Fruit fly (Drosophila melanogaster): ENCODE data around the gene CG3792.

The CG3792 gene

DNA sequence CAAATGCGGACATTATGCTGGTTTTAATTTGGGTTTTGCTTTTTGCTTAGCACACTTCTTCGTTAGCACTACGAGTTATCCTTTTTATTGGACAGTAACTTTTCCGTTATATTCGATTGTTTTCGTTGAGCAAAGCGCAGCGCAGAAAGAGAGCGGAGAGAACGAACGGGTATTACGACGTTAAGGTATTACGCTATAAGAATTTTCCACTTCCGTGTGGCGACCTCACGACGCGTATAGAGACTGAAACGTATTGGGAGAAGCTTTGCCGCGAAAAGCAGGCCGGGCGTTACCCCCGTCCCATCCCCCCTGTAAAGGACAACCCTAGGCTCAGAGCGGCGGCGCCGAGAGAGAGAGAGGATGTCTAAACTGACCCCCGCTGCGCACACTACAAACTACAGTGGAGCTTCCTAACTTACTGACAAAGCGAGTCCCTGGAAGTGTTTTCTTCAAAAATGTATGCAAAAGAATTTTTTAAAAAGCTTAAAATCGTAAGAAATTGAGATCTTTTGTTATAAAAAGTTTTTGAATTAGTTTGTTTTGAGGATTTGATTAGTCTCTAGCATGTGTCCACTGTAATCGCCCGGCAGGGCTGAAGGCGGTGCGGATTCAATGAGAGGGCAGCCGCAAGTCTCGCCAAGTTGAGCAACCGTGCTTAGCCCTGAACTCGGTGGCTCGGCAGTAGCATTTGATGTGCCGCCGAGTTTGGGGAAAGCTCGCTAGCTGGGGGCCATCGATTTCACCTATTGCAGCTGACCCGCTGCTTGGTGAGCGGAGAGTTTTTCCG is 27.8 kb downstream of the CG3792 start (continued):
- TF ChIP-seq abd-A (tag; optimal IDR thresholded peaks at IDR 0.05) (peak; percentile 77), p53 (GFP tag; optimal IDR thresholded peaks at IDR 0.05) (peak; percentile 89), CG3726 (GFP tag; IDR thresholded peaks at IDR 0.05) (peak; percentile 93), Fer3 (tag; optimal IDR thresholded peaks at IDR 0.05) (peak; percentile 97), CG6791 (GFP tag; IDR thresholded peaks at IDR 0.05; ENCODE audit: partially characterized antibody) (no peak), CG6654 (GFP tag; optimal IDR thresholded peaks at IDR 0.05) (peak; percentile 76), br (optimal IDR thresholded peaks at IDR 0.05) (no peak), Deaf1 (tag; optimal IDR thresholded peaks at IDR 0.05) (peak; percentile 80), Dref (GFP tag; IDR thresholded peaks at IDR 0.05) (0 out of 2 replicates have a peak, but pooled peaks have one; percentile 36), NC2α (GFP tag; optimal IDR thresholded peaks at IDR 0.05) (peak; percentile 83), CG10366 (GFP tag; IDR thresholded peaks at IDR 0.05) (peak; percentile 95), CG2875 (GFP tag; optimal IDR thresholded peaks at IDR 0.05) (peak; percentile 88), nau (GFP tag; optimal IDR thresholded peaks at IDR 0.05) (peak; percentile 89), ewg (GFP tag; optimal IDR thresholded peaks at IDR 0.05) (peak; percentile 97), CG13123 (GFP tag; optimal IDR thresholded peaks at IDR 0.05) (peak; percentile 80), ERR (GFP tag; optimal IDR thresholded peaks at IDR 0.05) (peak; percentile 95), fd96Cb (tag; optimal IDR thresholded peaks at IDR 0.05) (peak; percentile 93), exex (tag; optimal IDR thresholded peaks at IDR 0.05) (peak; percentile 88), CG10147 (GFP tag; optimal IDR thresholded peaks at IDR 0.05) (peak; percentile 96), pfk (GFP tag; optimal IDR thresholded peaks at IDR 0.05) (peak; percentile 50), CG33213 (GFP tag; optimal IDR thresholded peaks at IDR 0.05) (peak; percentile 93), E2f2 (GFP tag; IDR thresholded peaks at IDR 0.05) (peak; percentile 77), jumu (GFP tag; optimal IDR thresholded peaks at IDR 0.05) (peak; percentile 96), Rfx (GFP tag; IDR thresholded peaks at IDR 0.05) (peak; percentile 98), H2.0 (GFP tag; IDR thresholded peaks at IDR 0.05) (peak; percentile 93), gsb (GFP tag; IDR thresholded peaks at IDR 0.05) (peak; percentile 91), CG14441 (GFP tag; IDR thresholded peaks at IDR 0.05) (peak; percentile 96), CG18764 (GFP tag; optimal IDR thresholded peaks at IDR 0.05) (peak; percentile 84), Meics (GFP tag; optimal IDR thresholded peaks at IDR 0.05) (peak; percentile 97), HLHmδ (GFP tag; optimal IDR thresholded peaks at IDR 0.05) (no peak), Dek (tag; optimal IDR thresholded peaks at IDR 0.05) (peak; percentile 96), esg (GFP tag; conservative IDR thresholded peaks at IDR 0.05) (peak; percentile 96), en (GFP tag; optimal IDR thresholded peaks at IDR 0.05) (peak; percentile 81), amos (GFP tag; IDR thresholded peaks at IDR 0.05; ENCODE audit: partially characterized antibody) (no peak), luna (GFP tag; optimal IDR thresholded peaks at IDR 0.05) (peak; percentile 93), CG4282 (GFP tag; optimal IDR thresholded peaks at IDR 0.05) (peak; percentile 88), Dp (GFP tag; optimal IDR thresholded peaks at IDR 0.05) (no peak), grn (GFP tag; optimal IDR thresholded peaks at IDR 0.05) (peak; percentile 60), Atf6 (GFP tag; IDR thresholded peaks at IDR 0.05) (peak; percentile 96), wor (GFP tag; IDR thresholded peaks at IDR 0.05) (peak; percentile 90), knrl (GFP tag; IDR thresholded peaks at IDR 0.05; ENCODE audit: partially characterized antibody) (no peak), CG16813 (GFP tag; IDR thresholded peaks at IDR 0.05; ENCODE audit: partially characterized antibody) (no peak), CG11504 (tag; optimal IDR thresholded peaks at IDR 0.05) (peak; percentile 93), Dbx (GFP tag; IDR thresholded peaks at IDR 0.05) (peak; percentile 98), Max (GFP tag; optimal IDR thresholded peaks at IDR 0.05) (peak; percentile 85), vnd (GFP tag; IDR thresholded peaks at IDR 0.05; ENCODE audit: partially characterized antibody) (no peak), pzg (GFP tag; optimal IDR thresholded peaks at IDR 0.05) (peak; percentile 28), sug (tag; optimal IDR thresholded peaks at IDR 0.05) (peak; percentile 92), Asciz (GFP tag; optimal IDR thresholded peaks at IDR 0.05) (peak; percentile 89)
